Fruit fly (Drosophila melanogaster) whole organism: ENCODE data around the gene Trs23.

ENCODE experiments used
- pan ChIP-seq: fragments of >200 bp; optimal IDR thresholded peaks from 2 replicates; lab custom pipeline; 2017
- psq ChIP-seq: fragments of >200 bp; optimal IDR thresholded peaks from 2 replicates; lab custom pipeline; 2017
- usp ChIP-seq: fragments of >200 bp; optimal IDR thresholded peaks from 2 replicates; lab custom pipeline; 2017; ENCODE audit warnings: missing biosample characterization, missing genetic modification characterization, mixed read lengths

dm6 chr2L:8691292-8691975 is 5.4 kb downstream of the Trs23 start:
- TF ChIP-seq pan (no peak), psq (lab: Kevin White, UChicago) (no peak), usp (no peak)
